Worm (Caenorhabditis elegans): ENCODE data around the gene gro-1.

ce11 chrIII:5217511-5217910, 47.4 kb upstream of the gro-1 start, which contains the start of gene cutl-19:
- TF ChIP-seq zag-1 (tag; optimal IDR thresholded peaks at IDR 0.05) (no peak), dmd-4 (tag; optimal IDR thresholded peaks at IDR 0.05) (no peak), lin-13 (GFP tag; optimal IDR thresholded peaks at IDR 0.05) (no peak), egl-27 (tag; optimal IDR thresholded peaks at IDR 0.05) (no peak), ztf-11 (tag; optimal IDR thresholded peaks at IDR 0.05) (no peak), F13H6.1 (tag; optimal IDR thresholded peaks at IDR 0.05) (no peak), R02D3.7 (tag; optimal IDR thresholded peaks at IDR 0.05) (no peak), ZK546.5 (tag; optimal IDR thresholded peaks at IDR 0.05) (no peak), mdl-1 (tag; optimal IDR thresholded peaks at IDR 0.05) (no peak), snpc-4 (tag; optimal IDR thresholded peaks at IDR 0.05) (no peak), nhr-77 (tag; optimal IDR thresholded peaks at IDR 0.05) (no peak), ztf-1 (GFP tag; conservative IDR thresholded peaks at IDR 0.05) (no peak)

Measured in whole organism, L2 larva.